Worm (Caenorhabditis elegans): ENCODE data around the gene F20G2.2.

The F20G2.2 gene

DNA sequence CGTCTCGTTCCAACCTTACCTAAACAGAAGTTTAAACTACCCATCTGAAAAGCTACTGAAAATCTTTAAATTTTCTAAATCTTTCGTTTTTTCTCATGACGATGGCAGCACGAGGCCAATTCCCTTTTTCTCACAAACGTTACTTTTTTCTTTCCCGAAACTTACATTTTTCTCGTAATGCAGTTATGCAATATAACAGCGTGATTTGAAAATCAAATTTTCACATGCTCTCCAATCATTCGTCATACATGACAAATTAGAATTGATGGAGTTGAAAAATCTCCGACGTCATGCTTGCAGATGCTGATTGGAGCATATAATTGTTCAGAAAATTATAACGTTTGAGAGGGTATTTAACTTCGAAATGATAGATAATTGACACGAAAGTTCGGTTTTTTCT is 7.5 kb upstream of the F20G2.2 start:
- TF ChIP-seq skn-1 (tag; optimal IDR thresholded peaks at IDR 0.05) (no peak), egl-13 (tag; optimal IDR thresholded peaks at IDR 0.05) (no peak), unc-30 (tag; optimal IDR thresholded peaks at IDR 0.05) (no peak), nhr-71 (tag; optimal IDR thresholded peaks at IDR 0.05) (peak; percentile 70), lin-39 (tag; optimal IDR thresholded peaks at IDR 0.05) (no peak), pax-3 (tag; optimal IDR thresholded peaks at IDR 0.05) (peak; percentile 56), nhr-28 (tag; optimal IDR thresholded peaks at IDR 0.05) (no peak), fkh-8 (tag; optimal IDR thresholded peaks at IDR 0.05) (peak; percentile 91), nhr-20 (tag; optimal IDR thresholded peaks at IDR 0.05) (no peak), fkh-10 (GFP tag; optimal IDR thresholded peaks at IDR 0.05) (peak; percentile 0), lin-14 (GFP tag; optimal IDR thresholded peaks at IDR 0.05) (peak; percentile 42), sup-37 (GFP tag; optimal IDR thresholded peaks at IDR 0.05) (no peak), xbp-1 (tag; optimal IDR thresholded peaks at IDR 0.05) (no peak), swsn-7 (tag; optimal IDR thresholded peaks at IDR 0.05) (peak; percentile 11), ets-5 (GFP tag; IDR thresholded peaks at IDR 0.05) (no peak), lsy-2 (tag; optimal IDR thresholded peaks at IDR 0.05) (peak in 1 of 2 experiments; percentile 5), C16A3.4 (tag; optimal IDR thresholded peaks at IDR 0.05) (no peak), ztf-11 (tag; optimal IDR thresholded peaks at IDR 0.05) (no peak), nhr-47 (tag; optimal IDR thresholded peaks at IDR 0.05) (peak; percentile 56), vab-15 (tag; optimal IDR thresholded peaks at IDR 0.05) (no peak), aha-1 (tag; optimal IDR thresholded peaks at IDR 0.05) (no peak), mdl-1 (tag; optimal IDR thresholded peaks at IDR 0.05) (no peak), alr-1 (tag; optimal IDR thresholded peaks at IDR 0.05; ENCODE audit: borderline replicate concordance) (no peak), aly-2 (tag; optimal IDR thresholded peaks at IDR 0.05) (no peak), ceh-8 (GFP tag; optimal IDR thresholded peaks at IDR 0.05) (no peak)

DNA sequence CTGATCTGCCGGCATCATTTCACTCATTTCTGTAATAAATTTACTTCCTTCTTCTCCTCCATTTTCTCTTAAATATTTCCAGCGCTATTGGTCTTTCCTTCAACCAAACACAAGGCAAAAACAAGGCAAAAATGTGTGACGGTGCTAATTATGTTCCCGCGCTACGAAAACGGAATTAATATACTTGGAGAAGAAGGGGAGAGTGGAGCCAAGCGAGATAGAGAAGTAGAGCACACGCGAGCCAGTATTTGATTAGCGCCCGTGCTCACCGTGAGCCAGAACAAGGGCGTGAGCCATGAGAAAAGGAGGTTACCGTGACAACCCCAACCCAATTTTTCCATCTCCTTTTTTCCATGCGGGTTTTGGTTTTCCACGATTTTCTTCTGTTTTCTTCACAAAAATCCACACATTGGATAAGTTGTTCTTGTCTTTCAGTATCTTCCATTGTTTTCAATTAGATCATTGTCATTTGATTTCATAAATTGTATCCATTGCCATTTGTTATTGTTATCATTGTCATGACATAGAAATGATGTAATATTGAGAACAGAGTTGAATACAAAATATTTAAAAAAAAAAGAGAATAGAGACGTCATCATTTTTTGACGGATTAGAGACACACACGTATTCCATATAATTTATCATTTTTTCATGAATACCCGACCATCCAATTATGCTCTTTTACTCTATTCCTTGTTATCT is 6.4 kb upstream of the F20G2.2 start, which contains the start of gene F20G2.6:
F20G2.6 (plus strand) TSS at position 652 of the 702 bp plus-strand sequence.
- TF ChIP-seq efl-1 (optimal IDR thresholded peaks at IDR 0.05) = no peak
- TF ChIP-seq efl-1 (GFP tag; optimal IDR thresholded peaks at IDR 0.05 in 1 of 2) = peak in 1 of 2 experiments; percentile 1
- peak; percentile 63 for TF ChIP-seq fkh-8 (tag; optimal IDR thresholded peaks at IDR 0.05)
- peak; percentile 56 for TF ChIP-seq dsc-1 (tag; optimal IDR thresholded peaks at IDR 0.05)
- peak; percentile 36 for TF ChIP-seq pax-3 (tag; optimal IDR thresholded peaks at IDR 0.05)
- no peak for TF ChIP-seq mab-9 (GFP tag; IDR thresholded peaks at IDR 0.05)

DNA sequence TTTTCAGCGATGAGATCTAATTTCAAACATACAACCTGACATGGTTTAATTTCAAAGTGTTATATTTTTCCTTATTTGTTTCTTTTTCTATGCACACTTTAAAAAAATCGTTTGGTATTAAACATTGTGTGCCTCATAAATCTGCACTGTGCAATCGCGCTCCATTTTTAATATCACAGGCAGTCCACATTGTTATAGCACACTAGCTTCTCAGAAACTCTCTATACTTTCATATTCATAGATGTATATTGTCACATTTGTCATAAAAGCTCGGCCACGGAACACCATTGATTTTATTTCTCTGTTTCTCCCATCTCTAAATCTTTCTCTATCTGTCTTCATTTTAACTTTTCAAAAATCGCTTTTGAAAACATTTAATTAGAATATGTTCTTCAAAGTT is 1.1 kb upstream of the F20G2.2 start:
- TF ChIP-seq nhr-71 (tag; optimal IDR thresholded peaks at IDR 0.05) (peak; percentile 16), lin-14 (GFP tag; optimal IDR thresholded peaks at IDR 0.05) (peak; percentile 73), lin-35 (GFP tag; optimal IDR thresholded peaks at IDR 0.05) (peak in 1 of 2 experiments; percentile 48), mep-1 (tag; optimal IDR thresholded peaks at IDR 0.05) (peak; percentile 34), unc-98 (GFP tag; IDR thresholded peaks at IDR 0.05) (no peak), tlp-1 (tag; optimal IDR thresholded peaks at IDR 0.05) (no peak), skn-1 (tag; optimal IDR thresholded peaks at IDR 0.05) (no peak), nhr-28 (tag; optimal IDR thresholded peaks at IDR 0.05) (no peak), efl-3 (GFP tag; optimal IDR thresholded peaks at IDR 0.05) (no peak), sox-4 (tag; optimal IDR thresholded peaks at IDR 0.05) (no peak), ceh-82 (tag; optimal IDR thresholded peaks at IDR 0.05) (peak in 1 of 3 experiments; percentile 15), fkh-8 (tag; optimal IDR thresholded peaks at IDR 0.05) (peak; percentile 80), efl-1 (optimal IDR thresholded peaks at IDR 0.05) (peak; percentile 25 to 29), efl-1 (GFP tag; optimal IDR thresholded peaks at IDR 0.05 in 1 of 2) (peak in 1 of 2 experiments; percentile 46), dpl-1 (GFP tag; optimal IDR thresholded peaks at IDR 0.05) (peak in 1 of 3 experiments; percentile 51), zip-4 (GFP tag; optimal IDR thresholded peaks at IDR 0.05) (no peak), alr-1 (tag; optimal IDR thresholded peaks at IDR 0.05; ENCODE audit: borderline replicate concordance) (no peak), sptf-1 (tag; optimal IDR thresholded peaks at IDR 0.05) (no peak), lir-3 (tag; optimal IDR thresholded peaks at IDR 0.05; ENCODE audit: poor library complexity) (peak; percentile 28), ztf-11 (tag; optimal IDR thresholded peaks at IDR 0.05) (no peak), lsy-2 (tag; optimal IDR thresholded peaks at IDR 0.05) (peak in 1 of 2 experiments; percentile 46)
